Fruit fly (Drosophila melanogaster) whole organism, prepupa: ENCODE results near the gene CG13005.

Experiments
- CG10631 ChIP-seq: fragments of 200-800 bp; sonication (Bioruptor generic); optimal IDR thresholded peaks from 2 replicates; lab custom pipeline; 2016; ENCODE audit warnings: missing biosample characterization, missing genetic modification characterization
- CG3919 ChIP-seq: fragments of 200-800 bp; sonication (Bioruptor generic); optimal IDR thresholded peaks from 3 replicates; lab custom pipeline; 2016; ENCODE audit warnings: missing biosample characterization, missing genetic modification characterization
- Ets21C ChIP-seq: fragments of 200-800 bp; sonication (Bioruptor generic); optimal IDR thresholded peaks from 3 replicates; lab custom pipeline; 2016; ENCODE audit warnings: missing biosample characterization, missing genetic modification characterization
- Gug ChIP-seq: fragments of 200-800 bp; sonication (Bioruptor generic); IDR thresholded peaks from 2 replicates; pipeline ENCODE4 v1.3.6; 2022; ENCODE audit warnings: missing biosample characterization, missing genetic modification characterization
- Sox102F ChIP-seq: fragments of 200-800 bp; sonication (Bioruptor generic); optimal IDR thresholded peaks from 2 replicates; lab custom pipeline; 2016; ENCODE audit warnings: missing biosample characterization, mild to moderate bottlenecking, missing genetic modification characterization
- dsx ChIP-seq: fragments of 200-800 bp; optimal IDR thresholded peaks from 3 replicates; lab custom pipeline; 2019; ENCODE audit warnings: missing biosample characterization, mild to moderate bottlenecking, missing genetic modification characterization, moderate library complexity; ENCODE audit not compliant: poor library complexity, severe bottlenecking
- fd85E ChIP-seq: fragments of 200-800 bp; sonication (Bioruptor generic); optimal IDR thresholded peaks from 3 replicates; lab custom pipeline; 2016; ENCODE audit warnings: missing biosample characterization, missing genetic modification characterization
- net ChIP-seq: fragments of 200-800 bp; sonication (Bioruptor generic); optimal IDR thresholded peaks from 3 replicates; lab custom pipeline; 2016; ENCODE audit warnings: missing biosample characterization, missing genetic modification characterization

- TF ChIP-seq Gug (GFP tag; lab: Robert Waterston, UW) (no peak), CG3919 (GFP tag; lab: Kevin White, UChicago) (no peak), fd85E (GFP tag; lab: Kevin White, UChicago) (no peak), Ets21C (GFP tag; lab: Kevin White, UChicago) (no peak), CG10631 (GFP tag; lab: Kevin White, UChicago) (no peak), Sox102F (GFP tag; lab: Kevin White, UChicago) (no peak), net (GFP tag; lab: Kevin White, UChicago) (no peak), dsx (GFP tag; lab: Kevin White, UChicago) (no peak)
Observed at dm6 chrX:16809093-16809492, 5.6 kb downstream of the CG13005 start.
